Fruit fly (Drosophila melanogaster) whole organism, wandering third instar larva: ENCODE results near the gene PpD3.

Experiments used
- Myc ChIP-seq: fragments of >200 bp; optimal IDR thresholded peaks from 2 replicates; lab custom pipeline; 2017
- N ChIP-seq: fragments of >200 bp; optimal IDR thresholded peaks from 2 replicates; lab custom pipeline; 2018; ENCODE audit warnings: missing biosample characterization, missing external identifiers, missing genetic modification characterization
- Vsx2 ChIP-seq: fragments of 200-300, 225-300 bp; sonication (Bioruptor generic); optimal IDR thresholded peaks from 2 replicates; lab custom pipeline; 2018; ENCODE audit warnings: missing biosample characterization, missing genetic modification characterization; ENCODE audit not compliant: partially characterized antibody
- br ChIP-seq: fragments of 200-800 bp; sonication (Bioruptor generic); optimal IDR thresholded peaks from 2 replicates; lab custom pipeline; 2016; ENCODE audit warnings: missing biosample characterization, missing genetic modification characterization
- fru ChIP-seq: fragments of 200-800 bp; sonication (Bioruptor generic); optimal IDR thresholded peaks from 3 replicates; lab custom pipeline; 2016; ENCODE audit warnings: missing biosample characterization, mild to moderate bottlenecking, missing genetic modification characterization
- h ChIP-seq: fragments of 200-800 bp; sonication (Bioruptor generic); optimal IDR thresholded peaks from 3 replicates; lab custom pipeline; 2016; ENCODE audit warnings: missing biosample characterization, mild to moderate bottlenecking, missing genetic modification characterization
- lola ChIP-seq: fragments of >200 bp; optimal IDR thresholded peaks from 2 replicates; lab custom pipeline; 2017; ENCODE audit warnings: missing biosample characterization, missing genetic modification characterization
- pan ChIP-seq: fragments of >200 bp; optimal IDR thresholded peaks from 2 replicates; lab custom pipeline; 2017
- rgr ChIP-seq: fragments of 200-800 bp; sonication (Bioruptor generic); optimal IDR thresholded peaks from 3 replicates; lab custom pipeline; 2016; ENCODE audit warnings: missing biosample characterization, mild to moderate bottlenecking, missing genetic modification characterization
- usp ChIP-seq: fragments of >200 bp; optimal IDR thresholded peaks from 2 replicates; lab custom pipeline; 2017; ENCODE audit warnings: missing biosample characterization, missing genetic modification characterization

- TF ChIP-seq N (GFP tag; lab: Kevin White, UChicago): no peak
- TF ChIP-seq Vsx2: peak; percentile 94
- no peak for TF ChIP-seq Myc (lab: Kevin White, UChicago)
- TF ChIP-seq lola (GFP tag; lab: Kevin White, UChicago): no peak
- no peak for TF ChIP-seq pan (lab: Kevin White, UChicago)
- TF ChIP-seq rgr (GFP tag; lab: Kevin White, UChicago): no peak
- TF ChIP-seq fru (GFP tag; lab: Kevin White, UChicago): no peak
- no peak for TF ChIP-seq h (GFP tag; lab: Kevin White, UChicago)
- TF ChIP-seq usp (GFP tag; lab: Kevin White, UChicago): no peak
- TF ChIP-seq br (GFP tag; lab: Kevin White, UChicago): no peak
Measured at dm6 chr3R:9730784-9731183, 16.9 kb upstream of the PpD3 start, which contains the start of gene FoxP.
